Fruit fly (Drosophila melanogaster): ENCODE data around the gene fzo.
A peak's percentile ranks its signal among the peaks of the same experiment; 100 is the strongest.

Gene fzo

dm6 chr3R:23181714-23182337 lies 22.0 kb downstream of the fzo start:
- TF ChIP-seq CTCF (optimal IDR thresholded peaks at IDR 0.05) (no peak), CG8478 (optimal IDR thresholded peaks at IDR 0.05) (no peak)

- TF ChIP-seq CG8478 (optimal IDR thresholded peaks at IDR 0.05) (no peak), CTCF (optimal IDR thresholded peaks at IDR 0.05) (no peak)
These were observed 22.7 kb downstream of the fzo start for dm6 chr3R:23180980-23181630.

dm6 chr3R:23179336-23179735 lies 24.5 kb downstream of the fzo start:
- TF ChIP-seq CG8478 (optimal IDR thresholded peaks at IDR 0.05) (no peak), CTCF (optimal IDR thresholded peaks at IDR 0.05) (no peak)

- no peak for TF ChIP-seq CG8478 (optimal IDR thresholded peaks at IDR 0.05)
These were observed 25.7 kb downstream of the fzo start for dm6 chr3R:23178052-23178591.

dm6 chr3R:23177457-23177856 lies 26.4 kb downstream of the fzo start:
- TF ChIP-seq CTCF (optimal IDR thresholded peaks at IDR 0.05) (no peak), CG8478 (optimal IDR thresholded peaks at IDR 0.05) (no peak)

dm6 chr3R:23176445-23177087 lies 27.3 kb downstream of the fzo start:
- TF ChIP-seq CG8478 (optimal IDR thresholded peaks at IDR 0.05) (no peak), CTCF (optimal IDR thresholded peaks at IDR 0.05) (no peak)

dm6 chr3R:23175376-23175775 lies 28.5 kb downstream of the fzo start:
- TF ChIP-seq CG8478 (optimal IDR thresholded peaks at IDR 0.05): no peak
- no peak for TF ChIP-seq CTCF (optimal IDR thresholded peaks at IDR 0.05)

dm6 chr3R:23174739-23175138 lies 29.1 kb downstream of the fzo start:
- TF ChIP-seq CG8478 (optimal IDR thresholded peaks at IDR 0.05): no peak

dm6 chr3R:23173393-23173981 lies 30.3 kb downstream of the fzo start, which contains the start of gene CG46310:
CG46310 (plus strand) TSS chr3R:23173873.
- TF ChIP-seq CTCF (optimal IDR thresholded peaks at IDR 0.05): no peak
- no peak for TF ChIP-seq CG8478 (optimal IDR thresholded peaks at IDR 0.05)

dm6 chr3R:23171867-23172266 lies 32.0 kb downstream of the fzo start:
- TF ChIP-seq CG8478 (optimal IDR thresholded peaks at IDR 0.05): no peak

dm6 chr3R:23170335-23170734 lies 33.5 kb downstream of the fzo start:
- TF ChIP-seq CTCF (optimal IDR thresholded peaks at IDR 0.05): no peak
- no peak for TF ChIP-seq CG8478 (optimal IDR thresholded peaks at IDR 0.05)

- TF ChIP-seq CG8478 (optimal IDR thresholded peaks at IDR 0.05) (no peak), CTCF (optimal IDR thresholded peaks at IDR 0.05) (peak; percentile 60 to 70)
These were observed 36.1 kb downstream of the fzo start, which contains the start of gene Irk1 for dm6 chr3R:23167507-23168324. Irk1 (plus strand) TSS chr3R:23168317.

dm6 chr3R:23164630-23165029 lies 39.2 kb downstream of the fzo start:
- TF ChIP-seq CG8478 (optimal IDR thresholded peaks at IDR 0.05): no peak
- TF ChIP-seq CTCF (optimal IDR thresholded peaks at IDR 0.05): no peak

dm6 chr3R:23164134-23164533 lies 39.7 kb downstream of the fzo start:
- TF ChIP-seq CG8478 (optimal IDR thresholded peaks at IDR 0.05) (no peak), CTCF (optimal IDR thresholded peaks at IDR 0.05) (no peak)

Data from S2 (cell line).